Fruit fly (Drosophila melanogaster) whole organism, embryonic: ENCODE data around the gene Ptp69D.

Experiments used
- ATbp ChIP-seq: fragments of 200-800 bp; sonication (Bioruptor generic); optimal IDR thresholded peaks from 2 replicates; lab custom pipeline; 2017; ENCODE audit warnings: missing biosample characterization, mild to moderate bottlenecking, missing genetic modification characterization, missing genetic modification reagents
- CG10147 ChIP-seq: fragments of 200-800 bp; sonication (Bioruptor generic); optimal IDR thresholded peaks from 2 replicates; lab custom pipeline; 2019; ENCODE audit warnings: missing biosample characterization, mild to moderate bottlenecking, missing genetic modification characterization, moderate library complexity
- CG10543 ChIP-seq: fragments of 200-800 bp; sonication (Bioruptor generic); optimal IDR thresholded peaks from 3 replicates; lab custom pipeline; 2017; ENCODE audit warnings: missing biosample characterization, mild to moderate bottlenecking, missing genetic modification characterization, moderate library complexity
- CG11398 ChIP-seq: fragments of 200-800 bp; sonication (Bioruptor generic); optimal IDR thresholded peaks from 2 replicates; lab custom pipeline; 2016; ENCODE audit warnings: missing biosample characterization, missing genetic modification characterization
- CG11560 ChIP-seq: fragments of 200-800 bp; sonication (Bioruptor generic); IDR thresholded peaks from 3 replicates; pipeline ENCODE4 v1.3.6; 2022; ENCODE audit warnings: missing biosample characterization, missing genetic modification characterization
- CG12104 ChIP-seq: fragments of 200-800 bp; sonication (Bioruptor generic); optimal IDR thresholded peaks from 3 replicates; lab custom pipeline; 2016; ENCODE audit warnings: missing biosample characterization, missing genetic modification characterization
- CG12659 ChIP-seq: fragments of 200-800 bp; sonication (Bioruptor generic); optimal IDR thresholded peaks from 3 replicates; lab custom pipeline; 2017; ENCODE audit warnings: mild to moderate bottlenecking, missing biosample characterization, missing genetic modification reagents, missing genetic modification characterization
- CG13287 ChIP-seq: fragments of 200-800 bp; sonication (Bioruptor generic); IDR thresholded peaks from 2 replicates; pipeline ENCODE4 v1.3.6; 2022; ENCODE audit warnings: missing biosample characterization, missing genetic modification characterization; ENCODE audit not compliant: partially characterized antibody
- CG13624 ChIP-seq: fragments of 200-800 bp; sonication (Bioruptor generic); optimal IDR thresholded peaks from 2 replicates; lab custom pipeline; 2016; ENCODE audit warnings: missing biosample characterization, missing genetic modification characterization
- CG16779 ChIP-seq: fragments of 200-800 bp; sonication (Bioruptor generic); IDR thresholded peaks from 2 replicates; pipeline ENCODE4 v1.3.6; 2022; ENCODE audit warnings: missing biosample characterization, missing genetic modification characterization
- CG2116 ChIP-seq: fragments of 200-800 bp; sonication (Bioruptor generic); optimal IDR thresholded peaks from 3 replicates; lab custom pipeline; 2018; ENCODE audit warnings: missing biosample characterization, mild to moderate bottlenecking, missing genetic modification characterization
- CG30431 ChIP-seq: fragments of 200-800 bp; sonication (Bioruptor generic); optimal IDR thresholded peaks from 2 replicates; lab custom pipeline; 2017; ENCODE audit warnings: missing biosample characterization, missing genetic modification characterization
- CG33213 ChIP-seq: fragments of 200-800 bp; sonication (Bioruptor generic); optimal IDR thresholded peaks from 3 replicates; lab custom pipeline; 2016; ENCODE audit warnings: missing biosample characterization, missing genetic modification characterization
- CG34224 ChIP-seq: fragments of 200-800 bp; sonication (Bioruptor generic); IDR thresholded peaks from 3 replicates; pipeline ENCODE4 v1.3.6; 2022; ENCODE audit warnings: missing biosample characterization, missing genetic modification characterization; ENCODE audit not compliant: partially characterized antibody
- CG4617 ChIP-seq: fragments of 200-800 bp; sonication (Bioruptor generic); optimal IDR thresholded peaks from 3 replicates; lab custom pipeline; 2016; ENCODE audit warnings: missing biosample characterization, missing genetic modification characterization, borderline replicate concordance
- CG6765 ChIP-seq: fragments of 200-800 bp; sonication (Bioruptor generic); optimal IDR thresholded peaks from 3 replicates; lab custom pipeline; 2017; ENCODE audit warnings: missing biosample characterization, mild to moderate bottlenecking, missing genetic modification characterization
- CG8388 ChIP-seq: fragments of 200-800 bp; sonication (Bioruptor generic); optimal IDR thresholded peaks from 2 replicates; lab custom pipeline; 2019; ENCODE audit warnings: missing biosample characterization, mild to moderate bottlenecking, missing genetic modification characterization, moderate library complexity
- CG8765 ChIP-seq: fragments of 200-800 bp; sonication (Bioruptor generic); IDR thresholded peaks from 2 replicates; pipeline ENCODE4 v1.3.6; 2022; ENCODE audit warnings: missing biosample characterization, missing genetic modification characterization
- CG8944 ChIP-seq: fragments of 200-800 bp; sonication (Bioruptor generic); optimal IDR thresholded peaks from 3 replicates; lab custom pipeline; 2016; ENCODE audit warnings: missing biosample characterization, missing genetic modification characterization
- CG9797 ChIP-seq: fragments of 200-800 bp; sonication (Bioruptor generic); optimal IDR thresholded peaks from 3 replicates; lab custom pipeline; 2018; ENCODE audit warnings: missing biosample characterization, mild to moderate bottlenecking, missing genetic modification characterization
- Camta ChIP-seq: fragments of 200-800 bp; sonication (Bioruptor generic); optimal IDR thresholded peaks from 2 replicates; lab custom pipeline; 2016; ENCODE audit warnings: missing biosample characterization, missing genetic modification characterization
- Dp ChIP-seq: fragments of 200-800 bp; sonication (Bioruptor generic); optimal IDR thresholded peaks from 2 replicates; lab custom pipeline; 2018; ENCODE audit warnings: missing biosample characterization, mild to moderate bottlenecking, missing genetic modification characterization, moderate library complexity
- Ets65A ChIP-seq: fragments of 200-800 bp; sonication (Bioruptor generic); peaks from one replicate; lab custom pipeline; 2016; ENCODE audit warnings: missing biosample characterization, missing genetic modification characterization
- Fer2 ChIP-seq: fragments of 200-800 bp; sonication (Bioruptor generic); optimal IDR thresholded peaks from 2 replicates; lab custom pipeline; 2018; ENCODE audit warnings: missing biosample characterization, mild to moderate bottlenecking, missing genetic modification characterization, moderate library complexity
- GATAe ChIP-seq: fragments of 200-800 bp; sonication (Bioruptor generic); conservative IDR thresholded peaks from 2 replicates; pipeline ENCODE4 v1.3.6; 2022; ENCODE audit warnings: missing biosample characterization, missing genetic modification characterization
- Lhr ChIP-seq: fragments of 200-800 bp; sonication (Bioruptor generic); optimal IDR thresholded peaks from 3 replicates; lab custom pipeline; 2017; ENCODE audit warnings: mild to moderate bottlenecking, missing biosample characterization, missing genetic modification reagents, missing genetic modification characterization
- MESR4 ChIP-seq: fragments of 200-800 bp; sonication (Bioruptor generic); optimal IDR thresholded peaks from 2 replicates; lab custom pipeline; 2018; ENCODE audit warnings: missing biosample characterization, mild to moderate bottlenecking, missing genetic modification characterization, moderate library complexity
- Mad ChIP-seq: fragments of 200-800 bp; sonication (Bioruptor generic); optimal IDR thresholded peaks from 2 replicates; lab custom pipeline; 2016; ENCODE audit warnings: missing biosample characterization, missing genetic modification characterization
- Rfx ChIP-seq: fragments of 200-800 bp; sonication (Bioruptor generic); IDR thresholded peaks from 2 replicates; pipeline ENCODE4 v1.3.6; 2022; ENCODE audit warnings: missing biosample characterization, missing genetic modification characterization
- aop ChIP-seq: fragments of 200-800 bp; sonication (Bioruptor generic); IDR thresholded peaks from 2 replicates; pipeline ENCODE4 v1.3.6; 2022; ENCODE audit warnings: missing biosample characterization, missing genetic modification characterization
- bab2 ChIP-seq: fragments of 200-800 bp; sonication (Bioruptor generic); optimal IDR thresholded peaks from 2 replicates; lab custom pipeline; 2016; ENCODE audit warnings: missing biosample characterization, missing genetic modification characterization
- crol ChIP-seq: fragments of 200-800 bp; sonication (Bioruptor generic); IDR thresholded peaks from 2 replicates; pipeline ENCODE4 v1.3.6; 2022; ENCODE audit warnings: missing biosample characterization, missing genetic modification characterization
- cwo ChIP-seq: fragments of 200-800 bp; sonication (Bioruptor generic); optimal IDR thresholded peaks from 3 replicates; lab custom pipeline; 2017; ENCODE audit warnings: missing biosample characterization, missing genetic modification characterization, mild to moderate bottlenecking, moderate library complexity, missing genetic modification reagents
- eve ChIP-seq, 2 experiments: fragments of >200 bp; optimal IDR thresholded peaks; 2 replicates each; lab custom pipeline; 2017; ENCODE audit warnings: missing biosample characterization in 2 of 2, missing genetic modification characterization in 2 of 2
- ewg ChIP-seq: fragments of 200-800 bp; sonication (Bioruptor generic); optimal IDR thresholded peaks from 3 replicates; lab custom pipeline; 2017; ENCODE audit warnings: mild to moderate bottlenecking, missing biosample characterization, missing genetic modification reagents, missing genetic modification characterization
- exex ChIP-seq: fragments of 200-800 bp; sonication (Bioruptor generic); optimal IDR thresholded peaks from 4 replicates; lab custom pipeline; 2018; ENCODE audit warnings: missing biosample characterization, mild to moderate bottlenecking, missing genetic modification characterization, moderate library complexity
- gfzf ChIP-seq: fragments of 200-800 bp; sonication (Bioruptor generic); optimal IDR thresholded peaks from 2 replicates; lab custom pipeline; 2016; ENCODE audit warnings: missing biosample characterization, mild to moderate bottlenecking, missing genetic modification characterization, moderate library complexity
- gsb-n ChIP-seq: fragments of 200-800 bp; sonication (Bioruptor generic); optimal IDR thresholded peaks from 3 replicates; lab custom pipeline; 2018; ENCODE audit warnings: missing biosample characterization, mild to moderate bottlenecking, missing genetic modification characterization
- lola ChIP-seq, 3 experiments: fragments of >200 bp in 2 of 3; fragments of 200-800 bp in 1 of 3; sonication (Bioruptor generic) in 1 of 3; optimal IDR thresholded peaks; 2 replicates each; lab custom pipeline; 2017 to 2019; ENCODE audit warnings: missing biosample characterization in 3 of 3, missing genetic modification characterization in 3 of 3, mild to moderate bottlenecking in 1 of 3, moderate library complexity in 1 of 3
- nom ChIP-seq: fragments of 200-800 bp; sonication (Bioruptor generic); optimal IDR thresholded peaks from 2 replicates; lab custom pipeline; 2017; ENCODE audit warnings: missing biosample characterization, missing genetic modification characterization, mild to moderate bottlenecking, moderate library complexity, missing genetic modification reagents
- pho ChIP-seq: fragments of 200-800 bp; sonication (Bioruptor generic); optimal IDR thresholded peaks from 2 replicates; lab custom pipeline; 2016; ENCODE audit warnings: missing biosample characterization, missing genetic modification characterization
- psq ChIP-seq: fragments of 200-800 bp; sonication (Bioruptor generic); optimal IDR thresholded peaks from 2 replicates; lab custom pipeline; 2017; ENCODE audit warnings: missing biosample characterization, missing genetic modification characterization
- pzg ChIP-seq: fragments of 200-800 bp; sonication (Bioruptor generic); optimal IDR thresholded peaks from 3 replicates; lab custom pipeline; 2018; ENCODE audit warnings: missing biosample characterization, mild to moderate bottlenecking, missing genetic modification characterization, moderate library complexity
- schlank ChIP-seq: fragments of 200-800 bp; sonication (Bioruptor generic); optimal IDR thresholded peaks from 2 replicates; lab custom pipeline; 2018; ENCODE audit warnings: missing biosample characterization, mild to moderate bottlenecking, missing genetic modification characterization
- sens ChIP-seq: fragments of 200-800 bp; sonication (Bioruptor generic); peaks from one replicate; lab custom pipeline; 2016; ENCODE audit warnings: missing biosample characterization, missing genetic modification characterization
- shn ChIP-seq: fragments of 200-800 bp; sonication (Bioruptor generic); optimal IDR thresholded peaks from 3 replicates; lab custom pipeline; 2016; ENCODE audit warnings: missing biosample characterization, missing genetic modification characterization
- sim ChIP-seq: fragments of 200-800 bp; sonication (Bioruptor generic); IDR thresholded peaks from 2 replicates; pipeline ENCODE4 v1.3.6; 2022; ENCODE audit warnings: missing biosample characterization, missing genetic modification characterization
- sob ChIP-seq: fragments of 200-800 bp; sonication (Bioruptor generic); IDR thresholded peaks from 2 replicates; pipeline ENCODE4 v1.3.6; 2022; ENCODE audit warnings: missing biosample characterization, missing genetic modification characterization
- ttk ChIP-seq: fragments of 200-800 bp; sonication (Bioruptor generic); IDR thresholded peaks from 2 replicates; pipeline ENCODE4 v2.1.2; 2022; ENCODE audit warnings: missing biosample characterization, missing genetic modification characterization
- vvl ChIP-seq: fragments of 200-800 bp; sonication (Bioruptor generic); IDR thresholded peaks from 2 replicates; pipeline ENCODE4 v1.3.6; 2022; ENCODE audit warnings: missing biosample characterization, missing genetic modification characterization

Ptp69D gene

DNA sequence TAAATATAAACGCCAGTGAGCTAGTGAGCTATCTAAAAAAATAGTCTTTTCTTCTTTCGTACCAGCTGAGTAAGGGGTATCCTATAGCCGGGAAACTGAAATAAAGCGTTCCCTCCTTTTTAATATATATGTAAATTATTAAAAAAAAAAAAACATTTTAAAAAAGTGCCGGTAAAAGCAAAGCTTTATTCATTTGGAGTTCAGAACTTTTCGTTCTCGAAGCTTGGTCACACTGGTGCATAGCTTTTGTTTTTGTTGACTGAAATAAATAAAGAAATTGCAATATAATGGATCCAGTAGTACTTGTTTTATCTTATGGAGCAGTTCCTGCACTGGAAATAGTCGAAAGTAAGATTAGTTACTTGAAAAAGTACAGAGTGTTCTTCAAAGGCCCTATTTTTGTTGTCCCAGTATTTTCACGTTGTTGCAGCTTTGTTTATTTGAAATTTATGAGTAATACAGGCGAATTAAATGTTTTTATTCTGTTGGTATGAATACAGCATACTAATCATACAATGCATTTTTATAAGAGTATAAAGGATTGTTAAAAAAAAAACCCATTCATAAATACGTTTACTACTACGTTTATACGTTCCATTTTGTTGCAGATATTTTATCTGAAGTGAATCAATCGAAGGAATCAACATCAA, 10.5 kb downstream of the Ptp69D start, which contains the start of gene CG32109 (continued):
- no peak for TF ChIP-seq pho (GFP tag; lab: Kevin White, UChicago)
- no peak for TF ChIP-seq CG30431 (GFP tag; lab: Kevin White, UChicago)
- no peak for TF ChIP-seq CG10543 (GFP tag; lab: Kevin White, UChicago)
- TF ChIP-seq shn (GFP tag; lab: Kevin White, UChicago) = no peak
- no peak for TF ChIP-seq CG13624 (GFP tag; lab: Kevin White, UChicago)
- TF ChIP-seq eve (GFP tag; optimal IDR thresholded peaks at IDR 0.05; lab: Kevin White, UChicago) = no peak
- TF ChIP-seq CG12659 = peak; percentile 30
- TF ChIP-seq vvl = peak; percentile 22; the same call in 1 of the 2 replicates
- TF ChIP-seq sens (GFP tag; lab: Kevin White, UChicago) = peak; percentile 54
- TF ChIP-seq Fer2 = no peak
- peak; percentile 23 for TF ChIP-seq pzg (GFP tag; lab: Kevin White, UChicago)
- no peak for TF ChIP-seq MESR4 (GFP tag; lab: Kevin White, UChicago)
- no peak for TF ChIP-seq Ets65A (GFP tag; lab: Kevin White, UChicago)
- TF ChIP-seq ttk (GFP tag; lab: Robert Waterston, UW) = no peak
- no peak for TF ChIP-seq sim (GFP tag; lab: Robert Waterston, UW)
- no peak for TF ChIP-seq ATbp
- no peak for TF ChIP-seq Rfx
- no peak for TF ChIP-seq GATAe (GFP tag; lab: Robert Waterston, UW)
- TF ChIP-seq CG13287 (GFP tag; lab: Robert Waterston, UW) = peak; percentile 18; the same call in 1 of the 2 replicates
- TF ChIP-seq Lhr (GFP tag; lab: Kevin White, UChicago) = no peak
- no peak for TF ChIP-seq CG2116 (GFP tag; lab: Kevin White, UChicago)
- no peak for TF ChIP-seq CG12104 (GFP tag; lab: Kevin White, UChicago)
- no peak for TF ChIP-seq cwo
- TF ChIP-seq CG4617 (GFP tag; lab: Kevin White, UChicago) = peak; percentile 18
- no peak for TF ChIP-seq schlank (tag; lab: Kevin White, UChicago)
- TF ChIP-seq CG11560 (tag; lab: Robert Waterston, UW) = no peak
- no peak for TF ChIP-seq CG16779 (GFP tag; lab: Robert Waterston, UW)
- TF ChIP-seq Mad (GFP tag; lab: Kevin White, UChicago) = no peak
- no peak for TF ChIP-seq aop
- TF ChIP-seq CG33213 (GFP tag; lab: Kevin White, UChicago) = no peak
- TF ChIP-seq gfzf (GFP tag; lab: Kevin White, UChicago) = peak; percentile 57
- no peak for TF ChIP-seq lola (GFP tag; optimal IDR thresholded peaks at IDR 0.05; lab: Kevin White, UChicago)
- no peak for TF ChIP-seq bab2
- TF ChIP-seq Dp (GFP tag; lab: Kevin White, UChicago) = peak; percentile 61
- no peak for TF ChIP-seq psq (GFP tag; lab: Kevin White, UChicago)
- TF ChIP-seq CG8388 (GFP tag; lab: Kevin White, UChicago) = no peak
- no peak for TF ChIP-seq CG11398
- peak; percentile 18; the same call in 1 of the 3 replicates for TF ChIP-seq CG34224
- TF ChIP-seq Camta (GFP tag; lab: Kevin White, UChicago) = no peak
- TF ChIP-seq crol = no peak
- no peak for TF ChIP-seq sob (GFP tag; lab: Robert Waterston, UW)
- TF ChIP-seq nom (GFP tag; lab: Kevin White, UChicago) = peak; percentile 27
- no peak for TF ChIP-seq CG9797 (GFP tag; lab: Kevin White, UChicago)
- TF ChIP-seq gsb-n (tag; lab: Kevin White, UChicago) = no peak
- no peak for TF ChIP-seq CG6765 (GFP tag; lab: Kevin White, UChicago)
- TF ChIP-seq CG10147 (GFP tag; lab: Kevin White, UChicago) = no peak
- TF ChIP-seq CG8765 = no peak
- TF ChIP-seq exex (tag; lab: Kevin White, UChicago) = no peak
- TF ChIP-seq CG8944 = no peak
- TF ChIP-seq ewg (GFP tag; lab: Kevin White, UChicago) = no peak
